Fruit fly (Drosophila melanogaster) ovary, adult (tissue): ENCODE data around the gene CG42795.

Source experiments
- CG17801 ChIP-seq: fragments of 200-800 bp; optimal IDR thresholded peaks from 2 replicates; lab custom pipeline; 2019; ENCODE audit warnings: missing biosample characterization, mild to moderate bottlenecking, missing genetic modification characterization, moderate library complexity; ENCODE audit not compliant: partially characterized antibody

Gene CG42795

dm6 chr3R:10263972-10264536 is 38.6 kb downstream of the CG42795 start, which contains the start of gene Nuak:
Gene Nuak, plus strand, starts transcription at chr3R:10264306.
- peak; percentile 86 for TF ChIP-seq CG17801 (GFP tag; lab: Kevin White, UChicago)

- TF ChIP-seq CG17801 (GFP tag; lab: Kevin White, UChicago), result no peak
These were observed 39.3 kb downstream of the CG42795 start for dm6 chr3R:10264601-10265421.

- TF ChIP-seq CG17801 (GFP tag; lab: Kevin White, UChicago), result peak; percentile 64
These were observed 40.2 kb downstream of the CG42795 start for dm6 chr3R:10265552-10266137.

- TF ChIP-seq CG17801 (GFP tag; lab: Kevin White, UChicago), result no peak
These were observed 41.4 kb downstream of the CG42795 start for dm6 chr3R:10266624-10267492.

- TF ChIP-seq CG17801 (GFP tag; lab: Kevin White, UChicago), result peak; percentile 90
These were observed 42.8 kb downstream of the CG42795 start for dm6 chr3R:10268101-10268864.

dm6 chr3R:10268865-10269442 is 43.5 kb downstream of the CG42795 start:
- peak; percentile 45 for TF ChIP-seq CG17801 (GFP tag; lab: Kevin White, UChicago)

- no peak for TF ChIP-seq CG17801 (GFP tag; lab: Kevin White, UChicago)
These were observed 44.5 kb downstream of the CG42795 start for dm6 chr3R:10269921-10270431.

dm6 chr3R:10272695-10273094 is 47.2 kb downstream of the CG42795 start:
- TF ChIP-seq CG17801 (GFP tag; lab: Kevin White, UChicago), result no peak

dm6 chr3R:10274306-10274705 is 48.8 kb downstream of the CG42795 start:
- TF ChIP-seq CG17801 (GFP tag; lab: Kevin White, UChicago), result no peak

- TF ChIP-seq CG17801 (GFP tag; lab: Kevin White, UChicago), result no peak
These were observed 49.3 kb downstream of the CG42795 start for dm6 chr3R:10274829-10275228.

dm6 chr3R:10276002-10276401 is 50.5 kb downstream of the CG42795 start:
- TF ChIP-seq CG17801 (GFP tag; lab: Kevin White, UChicago), result no peak

dm6 chr3R:10282077-10282476 is 56.6 kb downstream of the CG42795 start:
- no peak for TF ChIP-seq CG17801 (GFP tag; lab: Kevin White, UChicago)

- no peak for TF ChIP-seq CG17801 (GFP tag; lab: Kevin White, UChicago)
These were observed 57.6 kb downstream of the CG42795 start for dm6 chr3R:10283114-10283513.
